Fruit fly (Drosophila melanogaster): ENCODE data around the gene Tmem43.

The Tmem43 gene

dm6 chr3L:7867036-7867787 lies 47.7 kb downstream of the Tmem43 start, which contains the start of gene Pdp1 (continued):
- TF ChIP-seq Bgb (GFP tag; IDR thresholded peaks at IDR 0.05; ENCODE audit: partially characterized antibody) (peak; percentile 54), bsh (GFP tag; optimal IDR thresholded peaks at IDR 0.05) (peak in 1 of 2 experiments; percentile 30), slp2 (GFP tag; optimal IDR thresholded peaks at IDR 0.05) (no peak), CG42726 (GFP tag; IDR thresholded peaks at IDR 0.05; ENCODE audit: partially characterized antibody) (no peak; the same call in 1 of the 2 replicates), E2f2 (GFP tag; IDR thresholded peaks at IDR 0.05) (0 out of 2 replicates have a peak, but pooled peaks have one; percentile 8), CG31365 (tag; optimal IDR thresholded peaks at IDR 0.05) (no peak), peb (GFP tag; IDR thresholded peaks at IDR 0.05) (no peak), cg (GFP tag; optimal IDR thresholded peaks at IDR 0.05) (peak; percentile 16), chn (GFP tag; optimal IDR thresholded peaks at IDR 0.05) (no peak), CG3163 (GFP tag; optimal IDR thresholded peaks at IDR 0.05) (peak; percentile 67), CG12219 (GFP tag; optimal IDR thresholded peaks at IDR 0.05) (peak; percentile 13), Dip2 (GFP tag; IDR thresholded peaks at IDR 0.05) (no peak), CG9727 (GFP tag; optimal IDR thresholded peaks at IDR 0.05) (peak; percentile 76), MBD-R2 (GFP tag; IDR thresholded peaks at IDR 0.05) (peak; percentile 9; the same call in 1 of the 2 replicates), stwl (tag; optimal IDR thresholded peaks at IDR 0.05) (peak; percentile 73), CG11723 (GFP tag; optimal IDR thresholded peaks at IDR 0.05) (peak; percentile 11), CG13287 (GFP tag; IDR thresholded peaks at IDR 0.05; ENCODE audit: partially characterized antibody) (peak; percentile 57), ftz-f1 (GFP tag; optimal IDR thresholded peaks at IDR 0.05) (peak; percentile 26), exex (tag; optimal IDR thresholded peaks at IDR 0.05) (peak; percentile 74), CTCF (GFP tag; optimal IDR thresholded peaks at IDR 0.05) (no peak), CG4424 (GFP tag; optimal IDR thresholded peaks at IDR 0.05) (peak; percentile 14), CG17328 (GFP tag; IDR thresholded peaks at IDR 0.05) (0 out of 2 replicates have a peak, but pooled peaks have one; percentile 27), wek (GFP tag; optimal IDR thresholded peaks at IDR 0.05) (peak; percentile 24), CG18262 (tag; optimal IDR thresholded peaks at IDR 0.05) (peak; percentile 16), grau (tag; optimal IDR thresholded peaks at IDR 0.05) (peak; percentile 9), CG14014 (GFP tag; IDR thresholded peaks at IDR 0.05) (peak; percentile 29; the same call in 1 of the 2 replicates), CG7839 (tag; optimal IDR thresholded peaks at IDR 0.05) (peak; percentile 14), schlank (tag; optimal IDR thresholded peaks at IDR 0.05) (no peak), CG7987 (GFP tag; optimal IDR thresholded peaks at IDR 0.05) (peak; percentile 99), E2f1 (GFP tag; IDR thresholded peaks at IDR 0.05) (peak; percentile 36; the same call in 1 of the 2 replicates), Optix (GFP tag; IDR thresholded peaks at IDR 0.05) (no peak), CHES-1-like (GFP tag; optimal IDR thresholded peaks at IDR 0.05) (no peak), abd-A (tag; optimal IDR thresholded peaks at IDR 0.05) (peak; percentile 75), bcd (GFP tag; optimal IDR thresholded peaks at IDR 0.05) (no peak), so (GFP tag; IDR thresholded peaks at IDR 0.05) (peak; percentile 71; the same call in 2 of the 3 replicates), CG6175 (GFP tag; IDR thresholded peaks at IDR 0.05) (no peak), Opbp (GFP tag; IDR thresholded peaks at IDR 0.05; ENCODE audit: partially characterized antibody) (peak; percentile 46; the same call in 1 of the 3 replicates), CG34376 (GFP tag; optimal IDR thresholded peaks at IDR 0.05) (peak; percentile 88), CG13296 (GFP tag; optimal IDR thresholded peaks at IDR 0.05) (peak; percentile 8), Sry-δ (GFP tag; optimal IDR thresholded peaks at IDR 0.05) (peak; percentile 20), toy (GFP tag; IDR thresholded peaks at IDR 0.05) (no peak), ab (GFP tag; optimal IDR thresholded peaks at IDR 0.05) (peak; percentile 27), Rfx (GFP tag; IDR thresholded peaks at IDR 0.05) (peak; percentile 48; the same call in 1 of the 2 replicates), Jarid2 (GFP tag; optimal IDR thresholded peaks at IDR 0.05) (no peak), Mrtf (GFP tag; IDR thresholded peaks at IDR 0.05) (peak; percentile 40; the same call in 2 of the 3 replicates), btn (GFP tag; optimal IDR thresholded peaks at IDR 0.05) (no peak), Hmr (GFP tag; optimal IDR thresholded peaks at IDR 0.05) (peak; percentile 4), CG10565 (GFP tag; optimal IDR thresholded peaks at IDR 0.05) (no peak), CG10267 (tag; optimal IDR thresholded peaks at IDR 0.05) (no peak)
